Worm (Caenorhabditis elegans): ENCODE data around the gene ZK856.5.

ce11 chrV:10168870-10169269 lies 21.1 kb downstream of the ZK856.5 start:
- no peak for TF ChIP-seq scrt-1 (GFP tag; IDR thresholded peaks at IDR 0.05)
- TF ChIP-seq ama-1 (optimal IDR thresholded peaks at IDR 0.05): no peak
- no peak for TF ChIP-seq hnd-1 (tag; optimal IDR thresholded peaks at IDR 0.05)
- no peak for TF ChIP-seq flt-1 (GFP tag; IDR thresholded peaks at IDR 0.05)
- TF ChIP-seq ets-7 (tag; optimal IDR thresholded peaks at IDR 0.05): no peak
- TF ChIP-seq hmg-4 (GFP tag; optimal IDR thresholded peaks at IDR 0.05): no peak
- no peak for TF ChIP-seq hmbx-1 (tag; optimal IDR thresholded peaks at IDR 0.05)
- no peak for TF ChIP-seq tra-4 (tag; optimal IDR thresholded peaks at IDR 0.05)
- TF ChIP-seq tbx-37 (GFP tag; conservative IDR thresholded peaks at IDR 0.05): no peak
- no peak for TF ChIP-seq ceh-36 (tag; optimal IDR thresholded peaks at IDR 0.05)

All from whole organism, early embryonic.